Fruit fly (Drosophila melanogaster) whole organism, embryonic: ENCODE results near the gene CG31178.

Source experiments
- Aef1 ChIP-seq: fragments of 200-800 bp; sonication (Bioruptor generic); IDR thresholded peaks from 3 replicates; pipeline ENCODE4 v1.3.6; 2022; ENCODE audit warnings: missing biosample characterization, missing genetic modification characterization
- Awh ChIP-seq: fragments of 200-800 bp; sonication (Bioruptor generic); IDR thresholded peaks from 2 replicates; pipeline ENCODE4, ENCODE4 v1.3.6; 2022; ENCODE audit warnings: missing biosample characterization, missing genetic modification characterization
- B-H2 ChIP-seq: fragments of 200-800 bp; sonication (Bioruptor generic); optimal IDR thresholded peaks from 2 replicates; lab custom pipeline; 2018; ENCODE audit warnings: missing biosample characterization, mild to moderate bottlenecking, missing genetic modification characterization
- Blimp-1 ChIP-seq: fragments of 200-800 bp; sonication (Bioruptor generic); optimal IDR thresholded peaks from 3 replicates; lab custom pipeline; 2018; ENCODE audit warnings: missing biosample characterization, missing genetic modification characterization, mild to moderate bottlenecking, moderate library complexity, missing genetic modification reagents
- CG12299 ChIP-seq: fragments of 200-800 bp; sonication (Bioruptor generic); optimal IDR thresholded peaks from 2 replicates; lab custom pipeline; 2018; ENCODE audit warnings: missing biosample characterization, mild to moderate bottlenecking, missing genetic modification characterization
- CG13624 ChIP-seq: fragments of 200-800 bp; sonication (Bioruptor generic); optimal IDR thresholded peaks from 2 replicates; lab custom pipeline; 2016; ENCODE audit warnings: missing biosample characterization, missing genetic modification characterization
- CG14441 ChIP-seq: fragments of 200-800 bp; sonication (Bioruptor generic); IDR thresholded peaks from 2 replicates; pipeline ENCODE4 v1.3.6; 2022; ENCODE audit warnings: missing biosample characterization, missing genetic modification characterization
- CG18619 ChIP-seq: fragments of 200-800 bp; sonication (Bioruptor generic); optimal IDR thresholded peaks from 3 replicates; lab custom pipeline; 2017; ENCODE audit warnings: missing biosample characterization, mild to moderate bottlenecking, missing genetic modification characterization
- CG2712 ChIP-seq: fragments of 200-800 bp; optimal IDR thresholded peaks from 3 replicates; lab custom pipeline; 2019; ENCODE audit warnings: missing biosample characterization, mild to moderate bottlenecking, missing genetic modification characterization, moderate library complexity
- CG2889 ChIP-seq: fragments of 200-800 bp; sonication (Bioruptor generic); IDR thresholded peaks from 3 replicates; pipeline ENCODE4 v1.3.6; 2022; ENCODE audit warnings: missing biosample characterization, missing genetic modification characterization
- CG31441 ChIP-seq: fragments of 200-800 bp; sonication (Bioruptor generic); IDR thresholded peaks from 2 replicates; pipeline ENCODE4 v1.3.6; 2022; ENCODE audit warnings: missing biosample characterization, missing genetic modification characterization
- CG4424 ChIP-seq: fragments of 200-800 bp; sonication (Bioruptor generic); optimal IDR thresholded peaks from 3 replicates; lab custom pipeline; 2016; ENCODE audit warnings: missing biosample characterization, missing genetic modification characterization
- CG6175 ChIP-seq: fragments of 200-800 bp; sonication (Bioruptor generic); IDR thresholded peaks from 3 replicates; pipeline ENCODE4 v1.3.6; 2022; ENCODE audit warnings: missing biosample characterization, missing genetic modification characterization
- CG6854 ChIP-seq: fragments of 200-800 bp; sonication (Bioruptor generic); optimal IDR thresholded peaks from 3 replicates; lab custom pipeline; 2017; ENCODE audit warnings: missing biosample characterization, mild to moderate bottlenecking, missing genetic modification characterization
- CG7357 ChIP-seq: fragments of 200-800 bp; sonication (Bioruptor generic); IDR thresholded peaks from 3 replicates; pipeline ENCODE4 v1.3.6; 2022; ENCODE audit warnings: missing biosample characterization, missing genetic modification characterization
- CG7839 ChIP-seq: fragments of 200-800 bp; sonication (Bioruptor generic); optimal IDR thresholded peaks from 3 replicates; lab custom pipeline; 2018; ENCODE audit warnings: missing biosample characterization, mild to moderate bottlenecking, missing genetic modification characterization, moderate library complexity
- CG8359 ChIP-seq: fragments of 200-800 bp; sonication (Bioruptor generic); optimal IDR thresholded peaks from 2 replicates; lab custom pipeline; 2017; ENCODE audit warnings: missing biosample characterization, mild to moderate bottlenecking, missing genetic modification characterization, borderline replicate concordance
- CG9817 ChIP-seq: fragments of 200-800 bp; sonication (Bioruptor generic); optimal IDR thresholded peaks from 2 replicates; lab custom pipeline; 2018; ENCODE audit warnings: missing biosample characterization, mild to moderate bottlenecking, missing genetic modification characterization, moderate library complexity
- Dad ChIP-seq: fragments of 200-800 bp; sonication (Bioruptor generic); optimal IDR thresholded peaks from 3 replicates; lab custom pipeline; 2016; ENCODE audit warnings: missing biosample characterization, missing genetic modification characterization
- E2f2 ChIP-seq: fragments of 200-800 bp; sonication (Bioruptor generic); IDR thresholded peaks from 2 replicates; pipeline ENCODE4 v1.3.6; 2022; ENCODE audit warnings: missing biosample characterization, missing genetic modification characterization
- Ets65A ChIP-seq: fragments of 200-800 bp; sonication (Bioruptor generic); peaks from one replicate; lab custom pipeline; 2016; ENCODE audit warnings: missing biosample characterization, missing genetic modification characterization
- Fer2 ChIP-seq: fragments of 200-800 bp; sonication (Bioruptor generic); optimal IDR thresholded peaks from 2 replicates; lab custom pipeline; 2018; ENCODE audit warnings: missing biosample characterization, mild to moderate bottlenecking, missing genetic modification characterization, moderate library complexity
- HLH54F ChIP-seq: fragments of 200-800 bp; sonication (Bioruptor generic); optimal IDR thresholded peaks from 3 replicates; lab custom pipeline; 2016; ENCODE audit warnings: missing biosample characterization, missing genetic modification characterization
- Hmr ChIP-seq: fragments of 200-800 bp; sonication (Bioruptor generic); optimal IDR thresholded peaks from 3 replicates; lab custom pipeline; 2017; ENCODE audit warnings: mild to moderate bottlenecking, missing biosample characterization, missing genetic modification reagents, missing genetic modification characterization
- Hr51 ChIP-seq, 2 experiments: fragments of 200-800 bp; sonication (Bioruptor generic); optimal IDR thresholded peaks; 2 replicates in 1 of 2; 3 replicates in 1 of 2; lab custom pipeline; 2016 to 2018; ENCODE audit warnings: missing biosample characterization in 2 of 2, missing genetic modification characterization in 2 of 2, mild to moderate bottlenecking in 1 of 2, moderate library complexity in 1 of 2
- Hsf ChIP-seq: fragments of 200-800 bp; sonication (Bioruptor generic); optimal IDR thresholded peaks from 3 replicates; lab custom pipeline; 2016; ENCODE audit warnings: missing biosample characterization, missing genetic modification characterization
- Nf-YA ChIP-seq: fragments of 200-800 bp; sonication (Bioruptor generic); IDR thresholded peaks from 2 replicates; pipeline ENCODE4 v1.3.6; 2022; ENCODE audit warnings: missing biosample characterization, missing genetic modification characterization
- NfI ChIP-seq: fragments of 200-800 bp; sonication (Bioruptor generic); optimal IDR thresholded peaks from 3 replicates; lab custom pipeline; 2018; ENCODE audit warnings: missing biosample characterization, mild to moderate bottlenecking, missing genetic modification characterization, moderate library complexity
- Oli ChIP-seq: fragments of 200-800 bp; sonication (Bioruptor generic); optimal IDR thresholded peaks from 2 replicates; lab custom pipeline; 2018; ENCODE audit warnings: missing biosample characterization, mild to moderate bottlenecking, missing genetic modification characterization, moderate library complexity
- Rfx ChIP-seq: fragments of 200-800 bp; sonication (Bioruptor generic); IDR thresholded peaks from 2 replicates; pipeline ENCODE4 v1.3.6; 2022; ENCODE audit warnings: missing biosample characterization, missing genetic modification characterization
- Stat92E ChIP-seq, 3 experiments: fragments of >200 bp in 2 of 3; fragments of 200-800 bp in 1 of 3; sonication (Bioruptor generic) in 1 of 3; optimal IDR thresholded peaks; 2 replicates each; lab custom pipeline; 2017 to 2019; ENCODE audit warnings: missing biosample characterization in 3 of 3, missing genetic modification characterization in 3 of 3, mild to moderate bottlenecking in 1 of 3, moderate library complexity in 1 of 3
- TFAM ChIP-seq: fragments of 200-800 bp; sonication (Bioruptor generic); optimal IDR thresholded peaks from 2 replicates; lab custom pipeline; 2017; ENCODE audit warnings: missing biosample characterization, missing genetic modification characterization, inconsistent platforms
- Taf1 ChIP-seq: fragments of 200-800 bp; sonication (Bioruptor generic); IDR thresholded peaks from 2 replicates; pipeline ENCODE4 v1.3.6; 2022; ENCODE audit warnings: missing biosample characterization, missing genetic modification characterization
- Usf ChIP-seq: fragments of 200-800 bp; sonication (Bioruptor generic); optimal IDR thresholded peaks from 2 replicates; lab custom pipeline; 2017; ENCODE audit warnings: missing genotype, missing biosample characterization, missing genetic modification characterization
- Xbp1 ChIP-seq: fragments of 200-800 bp; sonication (Bioruptor generic); optimal IDR thresholded peaks from 3 replicates; lab custom pipeline; 2016; ENCODE audit warnings: missing biosample characterization, mild to moderate bottlenecking, missing genetic modification characterization
- amos ChIP-seq: fragments of 200-800 bp; sonication (Bioruptor generic); IDR thresholded peaks from 2 replicates; pipeline ENCODE4 v1.3.6; 2022; ENCODE audit warnings: missing biosample characterization, missing genetic modification characterization; ENCODE audit not compliant: partially characterized antibody
- bab2 ChIP-seq: fragments of 200-800 bp; sonication (Bioruptor generic); optimal IDR thresholded peaks from 2 replicates; lab custom pipeline; 2016; ENCODE audit warnings: missing biosample characterization, missing genetic modification characterization
- crol ChIP-seq: fragments of 200-800 bp; sonication (Bioruptor generic); IDR thresholded peaks from 2 replicates; pipeline ENCODE4 v1.3.6; 2022; ENCODE audit warnings: missing biosample characterization, missing genetic modification characterization
- ewg ChIP-seq: fragments of 200-800 bp; sonication (Bioruptor generic); optimal IDR thresholded peaks from 3 replicates; lab custom pipeline; 2017; ENCODE audit warnings: mild to moderate bottlenecking, missing biosample characterization, missing genetic modification reagents, missing genetic modification characterization
- fru ChIP-seq: fragments of >200 bp; optimal IDR thresholded peaks from 2 replicates; lab custom pipeline; 2017
- gce ChIP-seq: fragments of 200-800 bp; sonication (Bioruptor generic); IDR thresholded peaks from 3 replicates; pipeline ENCODE4 v1.3.6; 2022; ENCODE audit warnings: missing biosample characterization, missing genetic modification characterization
- lbe ChIP-seq: fragments of 200-800 bp; sonication (Bioruptor generic); optimal IDR thresholded peaks from 2 replicates; lab custom pipeline; 2016; ENCODE audit warnings: missing biosample characterization, mild to moderate bottlenecking, missing genetic modification characterization
- mirr ChIP-seq: fragments of 200-800 bp; sonication (Bioruptor generic); optimal IDR thresholded peaks from 3 replicates; lab custom pipeline; 2018; ENCODE audit warnings: missing biosample characterization, mild to moderate bottlenecking, missing genetic modification characterization
- p53 ChIP-seq: fragments of 200-800 bp; sonication (Bioruptor generic); optimal IDR thresholded peaks from 2 replicates; lab custom pipeline; 2016; ENCODE audit warnings: missing biosample characterization, missing genetic modification characterization
- pita ChIP-seq: fragments of 200-800 bp; sonication (Bioruptor generic); optimal IDR thresholded peaks from 2 replicates; lab custom pipeline; 2017; ENCODE audit warnings: missing biosample characterization, mild to moderate bottlenecking, missing genetic modification characterization
- shn ChIP-seq: fragments of 200-800 bp; sonication (Bioruptor generic); optimal IDR thresholded peaks from 3 replicates; lab custom pipeline; 2016; ENCODE audit warnings: missing biosample characterization, missing genetic modification characterization
- sim ChIP-seq: fragments of 200-800 bp; sonication (Bioruptor generic); IDR thresholded peaks from 2 replicates; pipeline ENCODE4 v1.3.6; 2022; ENCODE audit warnings: missing biosample characterization, missing genetic modification characterization
- sr ChIP-seq: fragments of 200-800 bp; sonication (Bioruptor generic); IDR thresholded peaks from 3 replicates; pipeline ENCODE4 v1.3.6; 2022; ENCODE audit warnings: missing biosample characterization, missing genetic modification characterization
- tap ChIP-seq: fragments of 200-800 bp; optimal IDR thresholded peaks from 3 replicates; lab custom pipeline; 2019; ENCODE audit warnings: missing biosample characterization, mild to moderate bottlenecking, missing genetic modification characterization, moderate library complexity
- tin ChIP-seq: fragments of 200-800 bp; sonication (Bioruptor generic); optimal IDR thresholded peaks from 3 replicates; lab custom pipeline; 2016; ENCODE audit warnings: missing biosample characterization, missing genetic modification characterization
- wek ChIP-seq: fragments of 200-800 bp; sonication (Bioruptor generic); optimal IDR thresholded peaks from 3 replicates; lab custom pipeline; 2018; ENCODE audit warnings: missing biosample characterization, mild to moderate bottlenecking, missing genetic modification characterization, moderate library complexity
- zfh2 ChIP-seq: fragments of 200-800 bp; sonication (Bioruptor generic); optimal IDR thresholded peaks from 2 replicates; lab custom pipeline; 2016; ENCODE audit warnings: missing biosample characterization, missing genetic modification characterization

The CG31178 gene

DNA sequence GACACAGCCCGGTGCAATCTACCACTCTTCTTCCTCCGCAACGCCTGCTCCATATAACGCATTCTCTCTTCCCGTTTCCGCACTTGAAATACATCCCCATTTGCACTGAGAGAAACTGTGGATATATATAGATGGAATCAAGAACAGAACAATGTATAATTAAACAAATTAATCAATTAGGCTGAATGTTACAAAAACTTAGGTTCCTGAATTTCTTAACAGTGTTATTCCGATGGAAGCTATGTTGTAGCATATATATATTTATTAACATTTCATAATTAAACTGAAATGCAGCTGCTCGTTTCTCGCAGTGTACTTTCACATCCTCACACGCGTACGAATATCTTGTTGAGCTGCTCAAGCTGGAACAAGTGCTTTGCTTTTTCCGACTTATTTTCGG, 14.0 kb upstream of the CG31178 start (continued):
- TF ChIP-seq Ets65A (GFP tag; lab: Kevin White, UChicago) = peak; percentile 56
- TF ChIP-seq Xbp1 = peak; percentile 54
- peak; percentile 80 for TF ChIP-seq CG2712 (tag; lab: Kevin White, UChicago)
- TF ChIP-seq HLH54F (GFP tag; lab: Kevin White, UChicago) = no peak
- TF ChIP-seq pita (GFP tag; lab: Kevin White, UChicago) = no peak
- TF ChIP-seq CG7357 (GFP tag; lab: Robert Waterston, UW) = 0 out of 3 replicates have a peak, but pooled peaks have one; percentile 45
- TF ChIP-seq mirr = no peak
- peak; percentile 41 for TF ChIP-seq Hsf (GFP tag; lab: Kevin White, UChicago)
- TF ChIP-seq Hmr (GFP tag; lab: Kevin White, UChicago) = no peak
- no peak for TF ChIP-seq Rfx (GFP tag; lab: Robert Waterston, UW)
- TF ChIP-seq fru = no peak
- TF ChIP-seq gce (GFP tag; lab: Robert Waterston, UW) = 0 out of 3 replicates have a peak, but pooled peaks have one; percentile 37
- peak; percentile 21 for TF ChIP-seq CG8359
- no peak for TF ChIP-seq B-H2 (GFP tag; lab: Kevin White, UChicago)
- no peak for TF ChIP-seq Taf1 (GFP tag; lab: Robert Waterston, UW)
- TF ChIP-seq wek (GFP tag; lab: Kevin White, UChicago) = peak; percentile 6
- peak; percentile 9 to 35 for TF ChIP-seq Hr51 (GFP tag; optimal IDR thresholded peaks at IDR 0.05; lab: Kevin White, UChicago)
- TF ChIP-seq tap (tag; lab: Kevin White, UChicago) = no peak
- TF ChIP-seq bab2 = peak; percentile 47
- no peak for TF ChIP-seq Awh (GFP tag; lab: Robert Waterston, UW)
- TF ChIP-seq CG18619 (GFP tag; lab: Kevin White, UChicago) = peak; percentile 38
- TF ChIP-seq CG6175 (GFP tag; lab: Robert Waterston, UW) = no peak
- no peak for TF ChIP-seq E2f2 (GFP tag; lab: Robert Waterston, UW)
- TF ChIP-seq NfI = peak; percentile 8
- no peak for TF ChIP-seq zfh2 (GFP tag; lab: Kevin White, UChicago)
- peak; percentile 30 for TF ChIP-seq ewg (GFP tag; lab: Kevin White, UChicago)
- peak; percentile 59 for TF ChIP-seq Oli
- no peak for TF ChIP-seq Aef1 (GFP tag; lab: Robert Waterston, UW)
- TF ChIP-seq CG2889 (GFP tag; lab: Robert Waterston, UW) = no peak
- TF ChIP-seq CG4424 (GFP tag; lab: Kevin White, UChicago) = peak; percentile 47
- TF ChIP-seq lbe (GFP tag; lab: Kevin White, UChicago) = peak; percentile 87
- TF ChIP-seq CG12299 (tag; lab: Kevin White, UChicago) = no peak
- no peak for TF ChIP-seq TFAM (GFP tag; lab: Kevin White, UChicago)
- no peak for TF ChIP-seq Fer2 (tag; lab: Kevin White, UChicago)
- TF ChIP-seq CG13624 = no peak
- TF ChIP-seq sr (GFP tag; lab: Robert Waterston, UW) = no peak
- no peak for TF ChIP-seq p53 (GFP tag; lab: Kevin White, UChicago)
- peak; percentile 49 for TF ChIP-seq Blimp-1 (GFP tag; lab: Kevin White, UChicago)
- no peak for TF ChIP-seq Usf (GFP tag; lab: Kevin White, UChicago)
- TF ChIP-seq CG14441 = no peak
- peak; percentile 16 for TF ChIP-seq CG9817
- TF ChIP-seq crol = 0 out of 2 replicates have a peak, but pooled peaks have one; percentile 17
- no peak for TF ChIP-seq sim (GFP tag; lab: Robert Waterston, UW)
- TF ChIP-seq tin (GFP tag; lab: Kevin White, UChicago) = peak; percentile 51
- TF ChIP-seq Nf-YA (GFP tag; lab: Robert Waterston, UW) = no peak
- peak; percentile 62 for TF ChIP-seq CG7839 (tag; lab: Kevin White, UChicago)
- TF ChIP-seq Stat92E (GFP tag; optimal IDR thresholded peaks at IDR 0.05; lab: Kevin White, UChicago) = peak in 1 of 3 experiments; percentile 46
- TF ChIP-seq CG6854 (GFP tag; lab: Kevin White, UChicago) = no peak
- TF ChIP-seq CG31441 = peak; percentile 63
- no peak for TF ChIP-seq amos
- TF ChIP-seq shn (GFP tag; lab: Kevin White, UChicago) = peak; percentile 5
- no peak for TF ChIP-seq Dad (GFP tag; lab: Kevin White, UChicago)
